Worm (Caenorhabditis elegans) whole organism, L2 larva: ENCODE results near the gene ZC13.2.
A peak's percentile ranks its signal among the peaks of the same experiment; 100 is the strongest.

ENCODE experiments used
- C34F6.9 ChIP-seq: fragments of 150-350 bp; optimal IDR thresholded peaks from 2 replicates; lab custom pipeline; 2014; ENCODE audit warnings: missing biosample characterization, missing genetic modification characterization
- F13H6.1 ChIP-seq: sonication (generic microtip); optimal IDR thresholded peaks from 2 replicates; lab custom pipeline; 2016; ENCODE audit warnings: missing genetic modification characterization, missing compliant biosample characterization
- R02D3.7 ChIP-seq: fragments of 150-350 bp; optimal IDR thresholded peaks from 2 replicates; lab custom pipeline; 2014; ENCODE audit warnings: missing biosample characterization, missing genetic modification characterization
- Y55F3AM.14 ChIP-seq: fragments of 200-800 bp; sonication (Bioruptor generic); optimal IDR thresholded peaks from 2 replicates; lab custom pipeline; 2018; ENCODE audit warnings: mild to moderate bottlenecking, missing genetic modification characterization, missing compliant biosample characterization
- alr-1 ChIP-seq: fragments of 150-350 bp; optimal IDR thresholded peaks from 2 replicates; lab custom pipeline; 2014; ENCODE audit warnings: missing biosample characterization, missing genetic modification characterization
- aly-2 ChIP-seq: fragments of 150-350 bp; optimal IDR thresholded peaks from 2 replicates; lab custom pipeline; 2014; ENCODE audit warnings: missing biosample characterization, missing genetic modification characterization
- ama-1 ChIP-seq: fragments of 150-350 bp; optimal IDR thresholded peaks from 2 replicates; lab custom pipeline; 2018; ENCODE audit warnings: inconsistent platforms
- blmp-1 ChIP-seq: sonication (generic microtip); optimal IDR thresholded peaks from 2 replicates; lab custom pipeline; 2017; ENCODE audit warnings: missing genetic modification characterization, mild to moderate bottlenecking, missing compliant biosample characterization, antibody characterized with exemption, moderate library complexity; ENCODE audit not compliant: insufficient read depth
- ceh-16 ChIP-seq: fragments of 150-350 bp; optimal IDR thresholded peaks from 2 replicates; lab custom pipeline; 2014; ENCODE audit warnings: missing biosample characterization, missing genetic modification characterization
- ceh-82 ChIP-seq: fragments of 150-350 bp; optimal IDR thresholded peaks from 2 replicates; lab custom pipeline; 2014; ENCODE audit warnings: missing biosample characterization, missing genetic modification characterization
- crh-2 ChIP-seq: sonication (generic microtip); optimal IDR thresholded peaks from 2 replicates; lab custom pipeline; 2017; ENCODE audit warnings: missing biosample characterization, missing genetic modification characterization
- dmd-4 ChIP-seq: sonication (generic microtip); optimal IDR thresholded peaks from 2 replicates; lab custom pipeline; 2017; ENCODE audit warnings: missing biosample characterization, missing genetic modification characterization
- egl-27 ChIP-seq: sonication (generic microtip); optimal IDR thresholded peaks from 3 replicates; lab custom pipeline; 2017; ENCODE audit warnings: missing biosample characterization, missing genetic modification reagents, missing genetic modification characterization
- elt-3 ChIP-seq: sonication (generic microtip); optimal IDR thresholded peaks from 2 replicates; lab custom pipeline; 2017; ENCODE audit warnings: missing biosample characterization, missing genetic modification characterization
- fos-1 ChIP-seq: fragments of 150-350 bp; optimal IDR thresholded peaks from 2 replicates; lab custom pipeline; 2014; ENCODE audit warnings: missing biosample characterization, missing genetic modification characterization
- gmeb-1 ChIP-seq: fragments of 150-350 bp; optimal IDR thresholded peaks from 2 replicates; lab custom pipeline; 2014; ENCODE audit warnings: missing biosample characterization, missing genetic modification characterization
- lin-11 ChIP-seq: fragments of 150-350 bp; sonication (generic microtip); optimal IDR thresholded peaks from 2 replicates; lab custom pipeline; 2014; ENCODE audit warnings: missing biosample characterization, missing genetic modification characterization, inconsistent platforms, mixed read lengths
- lin-13 ChIP-seq: fragments of 150-350 bp; optimal IDR thresholded peaks from 2 replicates; lab custom pipeline; 2014; ENCODE audit warnings: missing biosample characterization, missing genetic modification reagents, missing genetic modification characterization
- lin-39 ChIP-seq: fragments of 150-350 bp; optimal IDR thresholded peaks from 2 replicates; lab custom pipeline; 2014; ENCODE audit warnings: missing biosample characterization, missing genetic modification reagents, missing genetic modification characterization
- lsy-2 ChIP-seq, 2 experiments: fragments of 150-350 bp in 1 of 2; sonication (generic microtip) in 1 of 2; optimal IDR thresholded peaks; 2 replicates each; lab custom pipeline; 2014 to 2017; ENCODE audit warnings: missing biosample characterization in 2 of 2, missing genetic modification characterization in 2 of 2
- mab-5 ChIP-seq: fragments of 150-350 bp; optimal IDR thresholded peaks from 2 replicates; lab custom pipeline; 2014; ENCODE audit warnings: missing biosample characterization, missing genetic modification characterization
- mbf-1 ChIP-seq: sonication (generic microtip); optimal IDR thresholded peaks from 2 replicates; lab custom pipeline; 2017; ENCODE audit warnings: missing biosample characterization, missing genetic modification characterization
- nhr-11 ChIP-seq: fragments of 150-350 bp; optimal IDR thresholded peaks from 2 replicates; lab custom pipeline; 2014; ENCODE audit warnings: missing biosample characterization, missing genetic modification characterization
- nhr-12 ChIP-seq: fragments of 150-350 bp; optimal IDR thresholded peaks from 2 replicates; lab custom pipeline; 2014; ENCODE audit warnings: missing biosample characterization, missing genetic modification characterization
- nhr-129 ChIP-seq: fragments of 150-350 bp; optimal IDR thresholded peaks from 2 replicates; lab custom pipeline; 2014; ENCODE audit warnings: missing biosample characterization, missing genetic modification characterization
- nhr-237 ChIP-seq: fragments of 150-350 bp; optimal IDR thresholded peaks from 2 replicates; lab custom pipeline; 2014; ENCODE audit warnings: missing biosample characterization, missing genetic modification characterization
- nhr-25 ChIP-seq: fragments of 150-350 bp; sonication (generic microtip); optimal IDR thresholded peaks from 3 replicates; lab custom pipeline; 2014; ENCODE audit warnings: missing biosample characterization, missing genetic modification characterization
- nhr-6 ChIP-seq: fragments of 150-350 bp; optimal IDR thresholded peaks from 2 replicates; lab custom pipeline; 2014; ENCODE audit warnings: missing biosample characterization, missing genetic modification characterization
- nhr-77 ChIP-seq: fragments of 150-350 bp; optimal IDR thresholded peaks from 2 replicates; lab custom pipeline; 2014; ENCODE audit warnings: missing biosample characterization, missing genetic modification characterization
- peb-1 ChIP-seq: fragments of 150-350 bp; optimal IDR thresholded peaks from 2 replicates; lab custom pipeline; 2014; ENCODE audit warnings: missing biosample characterization, missing genetic modification characterization
- sem-4 ChIP-seq: fragments of 150-350 bp; optimal IDR thresholded peaks from 2 replicates; lab custom pipeline; 2014; ENCODE audit warnings: missing biosample characterization, missing genetic modification reagents, missing genetic modification characterization
- sma-3 ChIP-seq: sonication (generic microtip); optimal IDR thresholded peaks from 2 replicates; lab custom pipeline; 2016; ENCODE audit warnings: missing genetic modification reagents, missing genetic modification characterization, missing compliant biosample characterization
- sma-9 ChIP-seq, 2 experiments: fragments of 150-350 bp in 1 of 2; sonication (generic microtip) in 1 of 2; optimal IDR thresholded peaks; 2 replicates each; lab custom pipeline; 2014 to 2016; ENCODE audit warnings: missing genetic modification characterization in 2 of 2, mild to moderate bottlenecking in 1 of 2, missing biosample characterization in 1 of 2, missing compliant biosample characterization in 1 of 2, missing genetic modification reagents in 1 of 2, moderate library complexity in 1 of 2
- snpc-4 ChIP-seq: fragments of 150-350 bp; optimal IDR thresholded peaks from 2 replicates; lab custom pipeline; 2014; ENCODE audit warnings: missing biosample characterization, missing genetic modification characterization
- unc-39 ChIP-seq: fragments of 150-350 bp; optimal IDR thresholded peaks from 2 replicates; lab custom pipeline; 2014; ENCODE audit warnings: missing biosample characterization, missing genetic modification characterization
- unc-55 ChIP-seq: fragments of 150-350 bp; sonication (generic microtip); optimal IDR thresholded peaks from 3 replicates; lab custom pipeline; 2014; ENCODE audit warnings: missing biosample characterization, missing genetic modification reagents, missing genetic modification characterization
- zag-1 ChIP-seq: fragments of 150-350 bp; optimal IDR thresholded peaks from 2 replicates; lab custom pipeline; 2014; ENCODE audit warnings: missing biosample characterization, missing genetic modification characterization
- ztf-11 ChIP-seq: sonication (generic microtip); optimal IDR thresholded peaks from 2 replicates; lab custom pipeline; 2017; ENCODE audit warnings: missing biosample characterization, missing genetic modification characterization
- ztf-4 ChIP-seq: fragments of 150-350 bp; optimal IDR thresholded peaks from 2 replicates; lab custom pipeline; 2014; ENCODE audit warnings: missing biosample characterization, missing genetic modification characterization

ZC13.2 gene

DNA sequence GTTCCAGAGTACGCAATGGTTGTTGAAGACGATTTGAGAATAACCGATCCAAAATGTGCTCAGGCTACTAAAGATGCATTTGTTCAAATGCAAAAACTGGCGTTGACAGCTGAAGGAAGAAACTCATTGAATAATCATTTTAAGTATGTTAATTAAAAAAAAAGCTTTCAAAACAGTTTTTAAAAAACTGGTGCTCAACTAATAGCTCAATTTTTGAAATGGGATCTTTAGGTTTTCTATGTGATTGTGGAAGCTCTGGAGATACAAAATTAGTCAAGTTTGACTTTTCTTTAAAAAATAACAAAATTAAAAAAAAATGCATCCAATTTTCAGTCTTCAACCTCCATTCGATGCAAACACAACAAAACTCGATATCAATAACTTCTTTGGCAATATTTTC, 6.8 kb upstream of the ZC13.2 start:
- no peak for TF ChIP-seq ztf-11 (tag; lab: Kevin White, UChicago)
- TF ChIP-seq unc-39 (tag; lab: Kevin White, UChicago) = no peak
- no peak for TF ChIP-seq lin-39 (tag; lab: Kevin White, UChicago)
- TF ChIP-seq unc-55 (GFP tag; lab: Kevin White, UChicago) = no peak
- TF ChIP-seq sma-3 (GFP tag; lab: Kevin White, UChicago) = no peak

DNA sequence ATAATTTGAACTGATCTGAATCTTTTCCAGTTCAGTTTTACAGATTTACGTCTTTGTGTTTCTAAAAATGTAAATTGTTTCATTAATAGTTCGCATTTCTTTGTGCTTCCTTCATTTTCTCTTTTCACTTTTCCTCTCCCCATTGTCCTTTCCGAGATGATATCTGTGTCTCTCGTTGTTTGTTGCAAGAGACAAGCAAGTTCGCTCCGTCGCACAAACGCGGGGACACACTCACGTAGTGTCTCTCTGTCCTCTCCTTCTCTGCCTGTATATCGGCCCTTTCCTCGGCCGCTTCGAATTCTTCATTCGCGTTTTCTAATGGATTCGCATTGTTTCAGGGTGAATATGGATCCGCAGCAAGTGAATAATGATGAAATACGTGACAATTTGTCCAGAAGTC, 3.5 kb upstream of the ZC13.2 start, which contains the start of gene ZC13.1:
Gene ZC13.1 (plus strand): TSS at position 305 of the 400 bp plus-strand sequence.
- peak; percentile 4 for TF ChIP-seq egl-27 (tag; lab: Kevin White, UChicago)
- no peak for TF ChIP-seq lin-39 (tag; lab: Kevin White, UChicago)
- no peak for TF ChIP-seq dmd-4
- TF ChIP-seq nhr-6 (tag; lab: Kevin White, UChicago) = no peak
- peak; percentile 6 to 67 for TF ChIP-seq lsy-2 (tag; optimal IDR thresholded peaks at IDR 0.05; lab: Kevin White, UChicago)
- peak; percentile 4 for TF ChIP-seq snpc-4 (tag; lab: Kevin White, UChicago)
- no peak for TF ChIP-seq peb-1 (tag; lab: Kevin White, UChicago)
- peak; percentile 94 for TF ChIP-seq nhr-129 (tag; lab: Kevin White, UChicago)
- no peak for TF ChIP-seq Y55F3AM.14
- TF ChIP-seq blmp-1 = peak; percentile 92
- peak; percentile 69 for TF ChIP-seq nhr-25
- no peak for TF ChIP-seq ceh-16 (tag; lab: Kevin White, UChicago)
- peak; percentile 60 for TF ChIP-seq sma-9 (GFP tag; optimal IDR thresholded peaks at IDR 0.05; lab: Kevin White, UChicago)
- TF ChIP-seq sma-9 (tag; optimal IDR thresholded peaks at IDR 0.05; lab: Kevin White, UChicago) = no peak
- no peak for TF ChIP-seq mbf-1 (tag; lab: Kevin White, UChicago)
- peak; percentile 35 for TF ChIP-seq gmeb-1
- TF ChIP-seq sem-4 (tag; lab: Kevin White, UChicago) = peak; percentile 55
- TF ChIP-seq aly-2 (tag; lab: Kevin White, UChicago) = no peak
- no peak for TF ChIP-seq nhr-12 (tag; lab: Kevin White, UChicago)
- peak; percentile 64 for TF ChIP-seq crh-2 (tag; lab: Kevin White, UChicago)
- TF ChIP-seq zag-1 (tag; lab: Kevin White, UChicago) = peak; percentile 38
- TF ChIP-seq unc-55 (GFP tag; lab: Kevin White, UChicago) = peak; percentile 80
- peak; percentile 75 for TF ChIP-seq lin-13 (GFP tag; lab: Kevin White, UChicago)
- TF ChIP-seq sma-3 (GFP tag; lab: Kevin White, UChicago) = peak; percentile 55
- TF ChIP-seq lin-11 (tag; lab: Kevin White, UChicago) = peak; percentile 33
- TF ChIP-seq F13H6.1 (tag; lab: Kevin White, UChicago) = peak; percentile 40
- TF ChIP-seq fos-1 = peak; percentile 85
- TF ChIP-seq mab-5 (tag; lab: Kevin White, UChicago) = no peak
- TF ChIP-seq C34F6.9 (tag; lab: Kevin White, UChicago) = peak; percentile 87
- TF ChIP-seq, all 48 proteins: peak for 18

DNA sequence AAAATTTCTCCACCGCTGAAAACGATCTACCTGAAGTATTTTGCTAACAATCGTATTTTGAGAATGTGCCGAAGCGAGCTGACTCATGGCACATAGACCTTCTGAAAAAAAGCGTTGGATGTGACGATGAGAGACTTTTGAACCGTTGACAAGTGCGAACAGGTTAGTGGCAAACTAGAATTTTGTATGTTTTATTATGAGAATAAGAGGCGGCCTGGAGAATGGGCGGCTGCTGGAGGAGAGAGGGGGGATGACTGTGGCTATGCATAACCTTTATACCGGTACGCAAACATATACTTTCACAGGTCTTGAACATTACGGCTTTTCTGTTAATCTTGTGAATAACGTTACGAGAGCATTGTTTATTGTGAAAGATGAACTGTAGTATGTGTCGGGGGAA, 7.8 kb downstream of the ZC13.2 start, which contains the start of gene mam-1:
Gene mam-1 (minus strand): TSS at position 101 of the 400 bp plus-strand sequence.
- TF ChIP-seq sma-9 (GFP tag; optimal IDR thresholded peaks at IDR 0.05; lab: Kevin White, UChicago) (no peak), sma-9 (tag; optimal IDR thresholded peaks at IDR 0.05; lab: Kevin White, UChicago) (no peak), nhr-129 (tag; lab: Kevin White, UChicago) (no peak), elt-3 (tag; lab: Kevin White, UChicago) (no peak), unc-55 (GFP tag; lab: Kevin White, UChicago) (no peak), mbf-1 (tag; lab: Kevin White, UChicago) (no peak), peb-1 (tag; lab: Kevin White, UChicago) (no peak), snpc-4 (tag; lab: Kevin White, UChicago) (no peak), lin-11 (tag; lab: Kevin White, UChicago) (no peak), R02D3.7 (tag; lab: Kevin White, UChicago) (no peak), ztf-4 (tag; lab: Kevin White, UChicago) (no peak), ama-1 (no peak)

DNA sequence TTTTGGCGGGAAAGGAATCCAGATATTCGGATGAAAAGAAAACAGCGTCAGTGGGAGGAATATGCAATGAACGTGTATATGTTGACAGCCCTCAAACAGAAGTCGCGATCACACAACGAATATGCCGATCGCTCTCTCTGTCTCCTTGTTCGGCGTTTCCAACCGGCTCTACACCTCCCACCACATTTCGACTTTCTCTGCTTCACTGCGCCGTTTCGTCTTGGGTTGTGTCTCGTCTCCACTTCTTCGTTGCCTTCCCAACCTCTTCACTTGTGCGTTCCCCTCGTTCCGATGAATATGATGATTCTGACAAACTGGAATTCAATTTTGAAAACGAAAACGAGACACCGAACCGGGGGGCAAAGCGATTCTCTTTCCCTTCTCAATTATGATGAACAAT, 17.5 kb downstream of the ZC13.2 start, which contains the start of gene mab-7:
Gene mab-7 (minus strand): TSS at position 101 of the 400 bp plus-strand sequence.
- TF ChIP-seq unc-39 (tag; lab: Kevin White, UChicago) = no peak
- TF ChIP-seq lin-13 (GFP tag; lab: Kevin White, UChicago) = no peak
- TF ChIP-seq alr-1 (tag; lab: Kevin White, UChicago) = no peak
- no peak for TF ChIP-seq Y55F3AM.14
- TF ChIP-seq nhr-12 (tag; lab: Kevin White, UChicago) = no peak
- TF ChIP-seq nhr-237 = no peak
- TF ChIP-seq mbf-1 (tag; lab: Kevin White, UChicago) = no peak
- TF ChIP-seq elt-3 (tag; lab: Kevin White, UChicago) = no peak
- TF ChIP-seq lin-11 (tag; lab: Kevin White, UChicago) = no peak
- no peak for TF ChIP-seq nhr-11 (tag; lab: Kevin White, UChicago)
- TF ChIP-seq nhr-77 = no peak
- no peak for TF ChIP-seq ceh-82 (tag; lab: Kevin White, UChicago)
- no peak for TF ChIP-seq gmeb-1
- no peak for TF ChIP-seq lin-39 (tag; lab: Kevin White, UChicago)
- TF ChIP-seq blmp-1 = no peak
- TF ChIP-seq, all 48 proteins: peak for 0
